Fruit fly (Drosophila melanogaster): ENCODE data around the gene CG32554.

dm6 chrX:17829083-17829997 lies 23.1 kb downstream of the CG32554 start:
- TF ChIP-seq CG13204 (GFP tag; optimal IDR thresholded peaks at IDR 0.05) (no peak), CG8301 (tag; optimal IDR thresholded peaks at IDR 0.05) (peak; percentile 77)

Measured in whole organism, pupa.